Worm (Caenorhabditis elegans) whole organism, young adult: ENCODE measurements around the gene clc-8.

Source experiments
- B0336.3 ChIP-seq: fragments of 200-800 bp; sonication (Bioruptor generic); IDR thresholded peaks from 2 replicates; pipeline ENCODE4 v1.3.6; 2022; ENCODE audit warnings: missing genetic modification characterization, missing compliant biosample characterization
- C17E4.6 ChIP-seq: fragments of 200-800 bp; sonication (Bioruptor generic); IDR thresholded peaks from 2 replicates; pipeline ENCODE4 v1.3.6; 2022; ENCODE audit warnings: missing genetic modification reagents, missing genetic modification characterization, missing compliant biosample characterization
- F23B12.7 ChIP-seq: sonication (generic microtip); optimal IDR thresholded peaks from 2 replicates; lab custom pipeline; 2017; ENCODE audit warnings: missing genetic modification characterization, mild to moderate bottlenecking, missing compliant biosample characterization, antibody characterized with exemption, moderate library complexity; ENCODE audit not compliant: insufficient read depth
- F52B5.7 ChIP-seq: sonication (generic microtip); optimal IDR thresholded peaks from 2 replicates; lab custom pipeline; 2016; ENCODE audit warnings: mild to moderate bottlenecking, missing genetic modification characterization, missing compliant biosample characterization
- F55B11.4 ChIP-seq: sonication (generic microtip); optimal IDR thresholded peaks from 2 replicates; lab custom pipeline; 2016; ENCODE audit warnings: missing compliant biosample characterization, missing genetic modification characterization, borderline replicate concordance; ENCODE audit not compliant: insufficient read depth
- K11D2.4 ChIP-seq: fragments of 200-800 bp; sonication (Bioruptor generic); IDR thresholded peaks from 2 replicates; pipeline ENCODE4 v1.3.6; 2022; ENCODE audit warnings: missing genetic modification reagents, missing genetic modification characterization, missing compliant biosample characterization
- Y79H2A.3 ChIP-seq: fragments of 200-800 bp; sonication (Bioruptor generic); conservative IDR thresholded peaks from 2 replicates; pipeline ENCODE4 v1.3.6; 2022; ENCODE audit warnings: missing genetic modification reagents, missing genetic modification characterization, missing compliant biosample characterization
- akir-1 ChIP-seq: fragments of 200-800 bp; sonication (Bioruptor generic); optimal IDR thresholded peaks from 2 replicates; lab custom pipeline; 2018; ENCODE audit warnings: mild to moderate bottlenecking, missing genetic modification characterization, moderate library complexity, missing compliant biosample characterization
- aptf-2 ChIP-seq: fragments of 200-800 bp; sonication (Bioruptor generic); conservative IDR thresholded peaks from 2 replicates; pipeline ENCODE4 v1.3.6; 2022; ENCODE audit warnings: missing genetic modification reagents, missing genetic modification characterization, missing compliant biosample characterization
- atf-7 ChIP-seq: sonication (generic microtip); optimal IDR thresholded peaks from 2 replicates; lab custom pipeline; 2017; ENCODE audit warnings: mild to moderate bottlenecking, missing genetic modification characterization, missing compliant biosample characterization
- bed-1 ChIP-seq: fragments of 200-800 bp; sonication (Bioruptor generic); IDR thresholded peaks from 2 replicates; pipeline ENCODE4 v1.3.6; 2022; ENCODE audit warnings: missing genetic modification reagents, missing genetic modification characterization, missing compliant biosample characterization
- ccch-3 ChIP-seq: fragments of 200-800 bp; sonication (Bioruptor generic); optimal IDR thresholded peaks from 2 replicates; lab custom pipeline; 2018; ENCODE audit warnings: mild to moderate bottlenecking, missing genetic modification characterization, missing compliant biosample characterization
- cebp-2 ChIP-seq: fragments of 200-800 bp; sonication (Bioruptor generic); IDR thresholded peaks from 2 replicates; pipeline ENCODE4 v1.3.6; 2022; ENCODE audit warnings: missing genetic modification characterization, missing compliant biosample characterization
- ceh-27 ChIP-seq: fragments of 200-800 bp; sonication (Bioruptor generic); optimal IDR thresholded peaks from 2 replicates; lab custom pipeline; 2018; ENCODE audit warnings: mild to moderate bottlenecking, missing genetic modification characterization, moderate library complexity, missing compliant biosample characterization
- egl-18 ChIP-seq: fragments of 200-800 bp; sonication (Bioruptor generic); IDR thresholded peaks from 2 replicates; pipeline ENCODE4 v1.3.6; 2022; ENCODE audit warnings: missing genetic modification reagents, missing genetic modification characterization, missing compliant biosample characterization
- egl-44 ChIP-seq: fragments of 200-800 bp; sonication (Bioruptor generic); IDR thresholded peaks from 2 replicates; pipeline ENCODE4 v1.3.6; 2022; ENCODE audit warnings: missing genetic modification reagents, missing genetic modification characterization, missing compliant biosample characterization
- him-1 ChIP-seq: sonication (generic microtip); optimal IDR thresholded peaks from 2 replicates; lab custom pipeline; 2016; ENCODE audit warnings: missing genotype, missing genetic modification reagents, missing genetic modification characterization, missing compliant biosample characterization
- hlh-26 ChIP-seq: fragments of 200-800 bp; sonication (Bioruptor generic); conservative IDR thresholded peaks from 2 replicates; pipeline ENCODE4 v1.3.6; 2022; ENCODE audit warnings: missing genetic modification reagents, missing genetic modification characterization, missing compliant biosample characterization
- hmg-1.2 ChIP-seq: fragments of 200-800 bp; sonication (Bioruptor generic); IDR thresholded peaks from 2 replicates; pipeline ENCODE4 v1.3.6; 2022; ENCODE audit warnings: missing genetic modification reagents, missing genetic modification characterization, missing compliant biosample characterization
- let-526 ChIP-seq: fragments of 200-800 bp; sonication (Bioruptor generic); IDR thresholded peaks from 2 replicates; pipeline ENCODE4 v1.3.6; 2022; ENCODE audit warnings: missing genetic modification reagents, missing genetic modification characterization, missing compliant biosample characterization
- let-607 ChIP-seq, 2 experiments: fragments of 200-800 bp in 1 of 2; sonication (Bioruptor generic) in 1 of 2; sonication (generic microtip) in 1 of 2; optimal IDR thresholded peaks; 2 replicates each; lab custom pipeline; 2016 to 2018; ENCODE audit warnings: mild to moderate bottlenecking in 2 of 2, missing compliant biosample characterization in 2 of 2, missing genetic modification characterization in 2 of 2, moderate library complexity in 2 of 2, missing genotype in 1 of 2
- lin-35 ChIP-seq, 3 experiments: fragments of 150-350 bp in 2 of 3; sonication (generic microtip) in 1 of 3; optimal IDR thresholded peaks; 2 replicates each; lab custom pipeline; 2014 to 2018; ENCODE audit warnings: missing biosample characterization in 3 of 3, missing genetic modification characterization in 3 of 3, missing genetic modification reagents in 3 of 3
- lin-40 ChIP-seq: sonication (generic microtip); optimal IDR thresholded peaks from 2 replicates; lab custom pipeline; 2016; ENCODE audit warnings: missing genetic modification characterization, mild to moderate bottlenecking, missing compliant biosample characterization, missing genotype, missing genetic modification reagents
- lin-54 ChIP-seq: fragments of 200-800 bp; sonication (Bioruptor generic); optimal IDR thresholded peaks from 2 replicates; lab custom pipeline; 2018; ENCODE audit warnings: mild to moderate bottlenecking, missing genetic modification characterization, missing compliant biosample characterization
- madf-10 ChIP-seq: sonication (generic microtip); optimal IDR thresholded peaks from 2 replicates; lab custom pipeline; 2016; ENCODE audit warnings: mild to moderate bottlenecking, missing genetic modification characterization, missing compliant biosample characterization
- madf-3 ChIP-seq: fragments of 200-800 bp; sonication (Bioruptor generic); IDR thresholded peaks from 2 replicates; pipeline ENCODE4 v1.3.6; 2022; ENCODE audit warnings: missing genetic modification reagents, missing genetic modification characterization, missing compliant biosample characterization
- madf-6 ChIP-seq: fragments of 200-800 bp; sonication (Bioruptor generic); IDR thresholded peaks from 2 replicates; pipeline ENCODE4 v1.3.6; 2022; ENCODE audit warnings: missing genetic modification reagents, missing genetic modification characterization, missing compliant biosample characterization
- madf-8 ChIP-seq: fragments of 200-800 bp; sonication (Bioruptor generic); conservative IDR thresholded peaks from 2 replicates; pipeline ENCODE4 v1.3.6; 2022; ENCODE audit warnings: missing genetic modification reagents, missing genetic modification characterization, missing compliant biosample characterization
- mcd-1 ChIP-seq: fragments of 200-800 bp; sonication (Bioruptor generic); IDR thresholded peaks from 2 replicates; pipeline ENCODE4 v1.3.6; 2022; ENCODE audit warnings: missing genetic modification reagents, missing genetic modification characterization, missing compliant biosample characterization
- nhr-120 ChIP-seq: fragments of 200-800 bp; sonication (Bioruptor generic); IDR thresholded peaks from 2 replicates; pipeline ENCODE4 v1.3.6; 2022; ENCODE audit warnings: missing genetic modification characterization, missing compliant biosample characterization
- nhr-179 ChIP-seq: sonication (generic microtip); optimal IDR thresholded peaks from 2 replicates; lab custom pipeline; 2016; ENCODE audit warnings: mild to moderate bottlenecking, missing genetic modification characterization, missing compliant biosample characterization
- nhr-80 ChIP-seq: sonication (generic microtip); optimal IDR thresholded peaks from 2 replicates; lab custom pipeline; 2016; ENCODE audit warnings: missing genetic modification characterization, missing compliant biosample characterization
- pbrm-1 ChIP-seq: fragments of 200-800 bp; sonication (Bioruptor generic); IDR thresholded peaks from 2 replicates; pipeline ENCODE4 v1.3.6; 2022; ENCODE audit warnings: missing genetic modification reagents, missing genetic modification characterization, missing compliant biosample characterization
- pha-4 ChIP-seq: fragments of 150-350 bp; sonication (generic microtip); optimal IDR thresholded peaks from 2 replicates; lab custom pipeline; 2014; ENCODE audit warnings: missing biosample characterization, missing genetic modification reagents, missing genetic modification characterization
- snpc-4 ChIP-seq, 5 experiments: fragments of 150-350 bp in 1 of 5; sonication (generic microtip) in 4 of 5; optimal IDR thresholded peaks; 2 replicates each; lab custom pipeline; 2014 to 2018; ENCODE audit warnings: missing genetic modification characterization in 5 of 5, missing biosample characterization in 3 of 5, antibody characterized with exemption in 2 of 5, mild to moderate bottlenecking in 2 of 5, missing compliant biosample characterization in 2 of 5, missing genotype in 2 of 5, moderate library complexity in 2 of 5, missing genetic modification reagents in 1 of 5
- tbp1 ChIP-seq: fragments of 200-800 bp; sonication (Bioruptor generic); optimal IDR thresholded peaks from 2 replicates; lab custom pipeline; 2018; ENCODE audit warnings: mild to moderate bottlenecking, missing genetic modification characterization, missing compliant biosample characterization
- tlf-1 ChIP-seq: fragments of 200-800 bp; sonication (Bioruptor generic); optimal IDR thresholded peaks from 2 replicates; lab custom pipeline; 2018; ENCODE audit warnings: mild to moderate bottlenecking, missing genetic modification characterization, missing compliant biosample characterization
- unc-62 ChIP-seq: fragments of 150-350 bp; optimal IDR thresholded peaks from 2 replicates; lab custom pipeline; 2014; ENCODE audit warnings: missing biosample characterization, missing genetic modification reagents, missing genetic modification characterization
- xnd-1 ChIP-seq: sonication (generic microtip); optimal IDR thresholded peaks from 2 replicates; lab custom pipeline; 2016; ENCODE audit warnings: missing genotype, missing genetic modification reagents, missing genetic modification characterization, missing compliant biosample characterization
- zfh-2 ChIP-seq: fragments of 200-800 bp; sonication (Bioruptor generic); conservative IDR thresholded peaks from 2 replicates; pipeline ENCODE4 v1.3.6; 2022; ENCODE audit warnings: missing genetic modification reagents, missing genetic modification characterization, missing compliant biosample characterization
- ztf-22 ChIP-seq: fragments of 200-800 bp; sonication (Bioruptor generic); optimal IDR thresholded peaks from 2 replicates; lab custom pipeline; 2018; ENCODE audit warnings: mild to moderate bottlenecking, missing genetic modification characterization, moderate library complexity, missing compliant biosample characterization
- ztf-26 ChIP-seq: sonication (generic microtip); optimal IDR thresholded peaks from 2 replicates; lab custom pipeline; 2017; ENCODE audit warnings: missing genetic modification characterization, missing compliant biosample characterization

The clc-8 gene

DNA sequence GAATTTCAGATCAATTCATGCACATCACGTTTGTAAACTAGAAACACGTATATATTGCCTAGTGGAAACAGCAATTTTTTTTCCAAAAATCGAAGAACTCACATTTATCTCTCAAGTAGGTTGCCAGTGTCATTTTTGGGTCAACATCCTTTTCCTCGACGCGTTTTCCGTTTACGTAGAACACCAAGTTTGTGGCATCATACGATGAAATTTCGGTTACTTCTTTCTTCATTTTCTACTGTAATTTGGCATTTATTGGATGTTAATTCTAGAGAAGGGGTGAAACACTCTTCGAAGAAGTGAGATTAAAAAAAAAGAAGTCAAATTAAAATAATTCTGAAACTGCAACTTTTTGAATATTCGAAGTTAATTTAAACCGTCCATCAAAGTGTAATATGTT lies 18.7 kb downstream of the clc-8 start, which contains the start of gene xdh-1:
TSS of gene xdh-1 (minus strand) at position 240 of the 400 bp plus-strand sequence.
- TF ChIP-seq snpc-4 (GFP tag; optimal IDR thresholded peaks at IDR 0.05; lab: Kevin White, UChicago) (no peak), snpc-4 (tag; optimal IDR thresholded peaks at IDR 0.05; lab: Kevin White, UChicago) (peak in 1 of 4 experiments; percentile 18), zfh-2 (GFP tag; lab: Robert Waterston, UW) (no peak)

DNA sequence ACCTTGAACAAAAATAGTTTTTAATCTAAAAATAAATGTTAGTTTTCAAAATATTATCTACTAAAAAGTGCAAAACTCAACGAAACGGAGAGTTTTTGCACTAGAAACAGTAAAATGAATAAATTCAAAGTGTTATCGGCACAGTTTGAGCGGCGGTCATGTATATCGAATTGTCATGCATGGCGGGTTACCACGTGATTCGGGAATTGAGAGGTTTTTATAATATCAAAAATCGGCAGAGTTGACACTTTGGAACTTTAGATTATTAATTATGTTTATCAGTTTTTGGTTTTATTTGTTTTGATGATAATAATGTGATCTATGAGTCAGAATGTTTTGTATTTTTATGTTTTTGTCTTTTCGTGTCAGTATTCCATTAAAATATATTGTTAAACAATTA lies 19.4 kb downstream of the clc-8 start:
- TF ChIP-seq ztf-26 (tag; lab: Kevin White, UChicago) = no peak
- TF ChIP-seq mcd-1 (GFP tag; lab: Robert Waterston, UW) = no peak
- TF ChIP-seq nhr-80 (tag; lab: Kevin White, UChicago) = peak; percentile 68
- TF ChIP-seq unc-62 (GFP tag; lab: Kevin White, UChicago) = peak; percentile 48
- TF ChIP-seq F52B5.7 (tag; lab: Kevin White, UChicago) = no peak
- TF ChIP-seq pbrm-1 = no peak
- no peak for TF ChIP-seq madf-3 (GFP tag; lab: Robert Waterston, UW)
- no peak for TF ChIP-seq aptf-2
- no peak for TF ChIP-seq nhr-179
- TF ChIP-seq let-607 (tag; optimal IDR thresholded peaks at IDR 0.05; lab: Kevin White, UChicago) = peak in 1 of 2 experiments; percentile 50
- TF ChIP-seq B0336.3 = no peak
- TF ChIP-seq, all 124 proteins: peak for 3

DNA sequence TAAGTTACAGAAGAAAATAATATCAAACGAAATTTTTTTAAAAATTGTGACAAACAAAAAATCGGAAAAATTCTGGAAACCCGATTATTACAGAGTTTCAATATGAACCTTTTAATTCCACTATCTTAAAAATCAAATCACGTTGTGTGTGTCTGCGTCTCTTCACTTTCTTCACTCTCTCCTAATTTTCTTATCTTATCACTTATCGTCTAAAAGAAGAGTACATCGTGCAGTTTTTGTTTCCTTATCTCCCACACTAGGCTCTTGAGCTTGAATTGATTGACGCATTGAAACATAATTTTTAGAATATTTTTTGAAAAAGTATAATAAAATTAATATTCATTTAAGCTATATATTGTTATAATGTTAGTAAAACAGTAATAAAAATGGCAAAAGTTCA lies 20.3 kb downstream of the clc-8 start:
- no peak for TF ChIP-seq him-1 (tag; lab: Kevin White, UChicago)
- peak; percentile 34 for TF ChIP-seq lin-40 (tag; lab: Kevin White, UChicago)
- no peak for TF ChIP-seq egl-44 (GFP tag; lab: Robert Waterston, UW)
- no peak for TF ChIP-seq hlh-26 (GFP tag; lab: Robert Waterston, UW)
- peak; percentile 6 for TF ChIP-seq ztf-22 (GFP tag; lab: Kevin White, UChicago)
- no peak for TF ChIP-seq madf-6 (GFP tag; lab: Robert Waterston, UW)
- no peak for TF ChIP-seq lin-35 (GFP tag; optimal IDR thresholded peaks at IDR 0.05; lab: Kevin White, UChicago)
- TF ChIP-seq madf-10 (tag; lab: Kevin White, UChicago) = peak; percentile 28
- TF ChIP-seq atf-7 (tag; lab: Kevin White, UChicago) = peak; percentile 14
- peak; percentile 8 for TF ChIP-seq lin-54 (GFP tag; lab: Kevin White, UChicago)
- TF ChIP-seq unc-62 (GFP tag; lab: Kevin White, UChicago) = no peak
- TF ChIP-seq cebp-2 (GFP tag; lab: Robert Waterston, UW) = no peak
- TF ChIP-seq Y79H2A.3 (GFP tag; lab: Robert Waterston, UW) = no peak
- no peak for TF ChIP-seq xnd-1 (tag; lab: Kevin White, UChicago)
- peak in 1 of 2 experiments; percentile 61 for TF ChIP-seq let-607 (tag; optimal IDR thresholded peaks at IDR 0.05; lab: Kevin White, UChicago)
- peak; percentile 2 for TF ChIP-seq tlf-1
- TF ChIP-seq C17E4.6 (GFP tag; lab: Robert Waterston, UW) = no peak
- no peak for TF ChIP-seq K11D2.4 (GFP tag; lab: Robert Waterston, UW)
- no peak for TF ChIP-seq aptf-2
- TF ChIP-seq tbp1 (GFP tag; lab: Kevin White, UChicago) = peak; percentile 27
- no peak for TF ChIP-seq egl-18
- peak; percentile 86 for TF ChIP-seq nhr-80 (tag; lab: Kevin White, UChicago)
- TF ChIP-seq F23B12.7 (tag; lab: Kevin White, UChicago) = no peak
- peak; percentile 90 for TF ChIP-seq hmg-1.2 (GFP tag; lab: Robert Waterston, UW)
- TF ChIP-seq, all 124 proteins: peak for 10

DNA sequence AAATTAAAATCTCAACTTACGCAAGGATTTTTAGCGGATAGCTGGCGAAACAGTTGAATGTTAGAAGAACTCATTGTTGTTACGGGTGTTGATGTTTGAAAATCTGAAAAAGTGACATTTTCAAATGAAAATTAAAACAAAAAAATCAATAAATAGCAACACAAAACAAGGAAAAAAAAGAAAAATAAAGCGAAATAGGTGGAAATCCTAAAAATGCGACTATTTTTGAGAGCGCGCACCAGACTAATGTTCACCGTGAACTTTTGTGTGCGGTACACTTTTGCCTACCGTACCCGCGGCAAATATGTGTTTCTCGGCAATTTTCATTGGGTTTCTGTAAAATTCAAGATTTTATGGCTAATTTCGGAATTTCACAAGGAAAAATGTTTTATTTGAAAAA lies 23.2 kb downstream of the clc-8 start, which contains the start of gene F55B11.6:
TSS of gene F55B11.6 (minus strand) at position 101 of the 400 bp plus-strand sequence.
- no peak for TF ChIP-seq ceh-27
- no peak for TF ChIP-seq F55B11.4 (tag; lab: Kevin White, UChicago)
- no peak for TF ChIP-seq pha-4
- TF ChIP-seq let-526 (GFP tag; lab: Robert Waterston, UW) = no peak
- no peak for TF ChIP-seq akir-1
- no peak for TF ChIP-seq bed-1 (GFP tag; lab: Robert Waterston, UW)
- no peak for TF ChIP-seq madf-8 (GFP tag; lab: Robert Waterston, UW)
- no peak for TF ChIP-seq snpc-4 (GFP tag; optimal IDR thresholded peaks at IDR 0.05; lab: Kevin White, UChicago)
- no peak for TF ChIP-seq snpc-4 (tag; optimal IDR thresholded peaks at IDR 0.05; lab: Kevin White, UChicago)
- no peak for TF ChIP-seq nhr-120 (GFP tag; lab: Robert Waterston, UW)
- no peak for TF ChIP-seq ccch-3 (GFP tag; lab: Kevin White, UChicago)
